Worm (Caenorhabditis elegans) whole organism, L4/young adult: ENCODE data around the gene B0563.5.

ENCODE experiments used
- W03F9.2 ChIP-seq: fragments of 150-350 bp; optimal IDR thresholded peaks from 2 replicates; lab custom pipeline; 2014; ENCODE audit warnings: missing biosample characterization, missing genetic modification characterization
- dao-5 ChIP-seq: sonication (generic microtip); optimal IDR thresholded peaks from 2 replicates; lab custom pipeline; 2016; ENCODE audit warnings: missing genotype, missing genetic modification characterization, moderate library complexity, missing compliant biosample characterization

DNA sequence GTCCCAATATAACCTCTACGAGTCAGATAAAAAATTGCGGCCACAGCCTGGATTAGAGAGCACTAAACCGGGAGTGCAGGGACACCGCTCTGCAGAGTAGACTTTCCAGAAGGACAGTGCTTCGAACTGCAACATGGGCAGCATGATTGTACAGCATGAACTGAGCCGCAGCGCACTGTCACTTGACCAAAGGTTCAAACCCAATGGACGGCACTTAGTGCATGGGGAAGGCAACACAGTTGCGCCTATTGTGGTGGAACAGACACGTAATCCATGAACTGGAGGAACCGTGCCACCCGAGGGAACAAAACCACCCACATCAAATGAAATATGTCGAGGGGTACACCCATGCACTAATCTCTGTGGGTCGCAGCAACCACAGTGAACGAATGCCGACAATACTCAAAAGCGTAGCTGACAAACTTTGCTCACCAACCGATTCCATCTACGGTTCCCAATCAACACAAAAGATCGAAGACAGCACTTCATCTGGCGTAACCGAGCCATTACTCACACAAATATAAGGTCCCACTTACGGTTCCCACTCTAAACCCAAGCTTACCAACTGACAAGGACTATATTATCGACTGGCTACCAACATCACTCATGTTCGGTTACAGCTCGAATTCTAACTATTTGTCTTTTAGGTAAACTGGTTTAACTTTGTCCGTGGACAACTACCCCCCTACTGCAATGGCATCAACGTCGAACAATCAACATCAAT, 49.6 kb downstream of the B0563.5 start:
- no peak for TF ChIP-seq dao-5 (tag; lab: Kevin White, UChicago)
- no peak for TF ChIP-seq W03F9.2
